Worm (Caenorhabditis elegans): ENCODE results near the gene C01B10.3.
A peak's percentile ranks its signal among the peaks of the same experiment; 100 is the strongest.

The C01B10.3 gene

DNA sequence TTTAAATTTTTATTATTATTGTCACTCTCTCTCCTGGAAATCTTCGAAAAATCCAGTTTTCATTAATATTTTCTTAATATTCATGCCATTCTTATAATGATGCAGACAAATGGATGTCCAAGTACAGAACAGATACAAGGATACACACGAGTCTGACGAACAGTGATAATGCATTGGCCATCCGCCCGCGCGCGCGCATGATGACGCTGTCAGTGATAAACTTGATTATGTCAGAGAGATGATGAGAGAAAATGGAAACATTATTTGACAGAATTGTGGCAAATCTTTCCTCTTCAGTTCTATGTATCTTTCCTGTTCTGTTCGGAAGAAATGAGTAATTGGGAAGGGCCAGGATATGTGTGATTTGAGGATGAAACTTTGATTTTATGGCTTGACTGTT, 34.6 kb upstream of the C01B10.3 start:
- TF ChIP-seq pha-4 (tag; optimal IDR thresholded peaks at IDR 0.05) (no peak), unc-62 (GFP tag; optimal IDR thresholded peaks at IDR 0.05) (peak; percentile 16), nhr-12 (tag; optimal IDR thresholded peaks at IDR 0.05) (no peak), ceh-39 (tag; optimal IDR thresholded peaks at IDR 0.05) (no peak)

DNA sequence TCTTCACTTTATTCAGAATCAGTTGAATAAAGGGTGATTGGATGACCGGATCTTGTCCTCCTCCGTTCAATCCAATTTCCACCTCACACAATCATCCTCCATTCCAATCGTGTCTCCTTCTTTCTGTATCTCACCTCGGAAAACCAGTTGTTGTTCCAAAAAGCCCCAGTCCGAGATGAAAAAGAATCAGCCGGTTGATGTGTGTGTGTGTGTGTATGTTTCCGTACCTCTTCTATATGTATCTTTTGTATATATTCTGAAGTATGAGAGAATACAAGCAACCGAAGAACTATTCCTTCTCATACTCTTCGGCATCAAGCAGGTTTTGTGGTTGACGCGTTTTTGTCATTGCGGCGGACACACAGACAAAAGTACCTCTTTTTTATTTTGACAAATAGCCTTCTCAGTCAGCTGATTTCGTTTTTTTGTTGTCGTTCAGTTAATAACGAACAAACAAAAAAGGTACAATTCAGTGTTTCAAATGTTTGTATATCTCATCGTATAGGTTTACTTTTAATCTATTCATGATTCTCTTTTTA, 32.6 kb upstream of the C01B10.3 start:
- TF ChIP-seq lin-32 (GFP tag; optimal IDR thresholded peaks at IDR 0.05) (no peak), nhr-28 (tag; optimal IDR thresholded peaks at IDR 0.05) (no peak), sem-2 (GFP tag; optimal IDR thresholded peaks at IDR 0.05) (no peak), elt-3 (tag; optimal IDR thresholded peaks at IDR 0.05) (no peak), unc-62 (GFP tag; optimal IDR thresholded peaks at IDR 0.05) (no peak), mep-1 (tag; optimal IDR thresholded peaks at IDR 0.05) (no peak), unc-39 (tag; optimal IDR thresholded peaks at IDR 0.05) (no peak), pha-4 (tag; optimal IDR thresholded peaks at IDR 0.05) (no peak), zip-8 (tag; optimal IDR thresholded peaks at IDR 0.05) (no peak), elt-1 (tag; optimal IDR thresholded peaks at IDR 0.05; ENCODE audit: borderline replicate concordance, insufficient read depth) (no peak), nhr-76 (tag; optimal IDR thresholded peaks at IDR 0.05) (no peak), nhr-2 (tag; optimal IDR thresholded peaks at IDR 0.05) (no peak), mls-2 (tag; optimal IDR thresholded peaks at IDR 0.05) (no peak), ztf-11 (tag; optimal IDR thresholded peaks at IDR 0.05) (no peak), cnd-1 (tag; optimal IDR thresholded peaks at IDR 0.05) (no peak), unc-120 (tag; optimal IDR thresholded peaks at IDR 0.05; ENCODE audit: poor library complexity, severe bottlenecking) (no peak), tbx-8 (GFP tag; optimal IDR thresholded peaks at IDR 0.05) (no peak), blmp-1 (tag; optimal IDR thresholded peaks at IDR 0.05) (no peak)

DNA sequence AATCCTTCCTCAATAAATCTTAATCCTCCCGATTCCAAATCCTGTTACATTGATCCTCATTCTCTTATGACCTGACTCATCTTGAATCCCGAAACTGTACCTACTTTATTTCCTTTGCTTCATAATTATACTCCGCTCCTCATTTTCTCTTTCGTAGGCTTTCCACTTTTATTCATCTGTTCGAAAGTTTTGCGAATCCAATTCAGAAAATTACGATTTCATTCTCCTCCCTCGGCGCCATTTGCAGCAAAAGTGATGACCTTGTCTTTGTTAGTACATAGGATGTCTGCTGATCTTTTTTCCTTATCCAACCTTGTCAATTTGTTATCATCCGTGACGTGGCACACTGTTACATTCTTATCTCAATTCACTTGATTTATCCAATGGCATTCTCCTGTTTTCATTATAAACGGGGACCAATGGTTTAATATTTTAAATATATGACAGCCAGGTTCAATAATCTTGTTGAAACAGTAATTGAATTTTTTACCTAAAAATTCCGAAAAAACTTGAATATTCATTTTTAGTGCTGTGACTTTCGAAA, 31.4 kb upstream of the C01B10.3 start:
- TF ChIP-seq ceh-39 (tag; optimal IDR thresholded peaks at IDR 0.05) = no peak
- no peak for TF ChIP-seq unc-120 (tag; optimal IDR thresholded peaks at IDR 0.05; ENCODE audit: poor library complexity, severe bottlenecking)
- TF ChIP-seq lin-32 (GFP tag; optimal IDR thresholded peaks at IDR 0.05) = no peak
- no peak for TF ChIP-seq cnd-1 (tag; optimal IDR thresholded peaks at IDR 0.05)
- TF ChIP-seq hlh-1 (tag; optimal IDR thresholded peaks at IDR 0.05) = no peak
- TF ChIP-seq mep-1 (tag; optimal IDR thresholded peaks at IDR 0.05) = no peak

DNA sequence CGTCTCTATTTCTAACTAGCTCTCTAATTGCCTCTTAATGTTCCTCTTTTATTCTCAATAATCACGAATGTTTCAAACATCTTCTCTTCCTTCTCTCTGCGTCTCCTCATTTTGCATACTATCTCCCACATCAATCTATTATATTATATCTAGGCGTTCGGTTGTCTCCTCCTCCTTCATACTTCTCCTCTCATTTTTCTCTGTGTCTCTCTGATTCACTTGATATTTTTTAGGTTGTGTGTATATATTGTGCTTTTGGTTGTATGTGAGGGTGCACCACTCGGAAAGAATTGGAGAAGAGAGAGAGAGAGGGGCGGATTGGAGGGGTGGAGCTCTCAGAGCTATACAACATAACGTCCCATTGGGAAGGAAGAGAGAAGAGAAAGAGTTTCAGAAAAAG, 27.5 kb upstream of the C01B10.3 start:
- TF ChIP-seq tbx-8 (GFP tag; optimal IDR thresholded peaks at IDR 0.05) (no peak), ces-1 (GFP tag; optimal IDR thresholded peaks at IDR 0.05) (peak; percentile 99), blmp-1 (tag; optimal IDR thresholded peaks at IDR 0.05) (no peak), mep-1 (tag; optimal IDR thresholded peaks at IDR 0.05) (peak; percentile 50), lin-32 (GFP tag; optimal IDR thresholded peaks at IDR 0.05) (no peak), nhr-2 (tag; optimal IDR thresholded peaks at IDR 0.05) (no peak), mls-2 (tag; optimal IDR thresholded peaks at IDR 0.05) (peak; percentile 84), unc-120 (tag; optimal IDR thresholded peaks at IDR 0.05; ENCODE audit: poor library complexity, severe bottlenecking) (peak; percentile 77), bed-3 (GFP tag; optimal IDR thresholded peaks at IDR 0.05) (no peak), cnd-1 (tag; optimal IDR thresholded peaks at IDR 0.05) (peak; percentile 37), mab-5 (tag; optimal IDR thresholded peaks at IDR 0.05) (peak; percentile 77), hlh-1 (tag; optimal IDR thresholded peaks at IDR 0.05) (no peak), drap-1 (GFP tag; optimal IDR thresholded peaks at IDR 0.05) (peak; percentile 35), snpc-4 (tag; optimal IDR thresholded peaks at IDR 0.05) (no peak), nhr-76 (tag; optimal IDR thresholded peaks at IDR 0.05) (no peak), lsy-2 (tag; optimal IDR thresholded peaks at IDR 0.05) (peak; percentile 47), ceh-43 (GFP tag; optimal IDR thresholded peaks at IDR 0.05) (peak; percentile 12), nhr-237 (tag; optimal IDR thresholded peaks at IDR 0.05) (peak; percentile 67), M03D4.4 (tag; optimal IDR thresholded peaks at IDR 0.05) (peak; percentile 58), ztf-11 (tag; optimal IDR thresholded peaks at IDR 0.05) (peak; percentile 48), pha-4 (tag; optimal IDR thresholded peaks at IDR 0.05) (peak; percentile 44), nhr-12 (tag; optimal IDR thresholded peaks at IDR 0.05) (no peak), lin-13 (tag; optimal IDR thresholded peaks at IDR 0.05) (no peak), unc-62 (GFP tag; optimal IDR thresholded peaks at IDR 0.05) (peak; percentile 96), elt-3 (tag; optimal IDR thresholded peaks at IDR 0.05) (no peak), elt-1 (tag; optimal IDR thresholded peaks at IDR 0.05; ENCODE audit: borderline replicate concordance, insufficient read depth) (no peak), ham-2 (GFP tag; optimal IDR thresholded peaks at IDR 0.05) (peak; percentile 25), sem-2 (GFP tag; optimal IDR thresholded peaks at IDR 0.05) (no peak), nhr-28 (tag; optimal IDR thresholded peaks at IDR 0.05) (no peak), sptf-1 (tag; optimal IDR thresholded peaks at IDR 0.05) (peak; percentile 54)
